Worm (Caenorhabditis elegans): ENCODE data around the gene srw-66.

srw-66 gene

DNA sequence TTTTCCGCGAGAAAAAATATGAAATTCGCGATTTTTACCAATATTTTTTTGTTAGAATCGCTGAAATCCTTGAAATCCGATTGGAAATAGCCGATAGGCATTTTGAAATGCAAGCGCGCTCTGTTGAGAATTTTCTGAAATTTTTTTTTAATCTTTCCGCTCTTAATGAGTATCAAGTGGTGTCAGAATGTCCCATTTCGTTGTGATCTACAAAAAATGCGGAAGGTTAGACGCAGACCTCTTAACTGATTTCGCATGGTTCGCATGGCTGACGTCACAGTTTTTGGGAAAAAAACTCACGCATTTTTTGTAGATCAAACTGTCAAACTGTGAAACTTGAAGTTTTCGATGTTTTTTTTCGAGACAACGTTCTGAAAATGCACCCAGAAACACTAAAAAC lies at the start of gene srw-66:
Gene srw-66 (minus strand): TSS at position 101 of the 400 bp plus-strand sequence.
- no peak for TF ChIP-seq pha-4 (tag; optimal IDR thresholded peaks at IDR 0.05)
- no peak for TF ChIP-seq K09A11.1 (tag; optimal IDR thresholded peaks at IDR 0.05; ENCODE audit: insufficient read depth)
- no peak for TF ChIP-seq ceh-48 (tag; optimal IDR thresholded peaks at IDR 0.05)
- TF ChIP-seq K02D7.2 (tag; optimal IDR thresholded peaks at IDR 0.05): no peak
- TF ChIP-seq pat-9 (tag; optimal IDR thresholded peaks at IDR 0.05): no peak
- no peak for TF ChIP-seq elt-4 (tag; optimal IDR thresholded peaks at IDR 0.05)
- no peak for TF ChIP-seq eyg-1 (tag; optimal IDR thresholded peaks at IDR 0.05)
- no peak for TF ChIP-seq C08G9.2 (tag; optimal IDR thresholded peaks at IDR 0.05)
- no peak for TF ChIP-seq nhr-232 (tag; optimal IDR thresholded peaks at IDR 0.05)
- no peak for TF ChIP-seq hlh-30 (tag; optimal IDR thresholded peaks at IDR 0.05; ENCODE audit: insufficient read depth)
- TF ChIP-seq lim-6 (tag; optimal IDR thresholded peaks at IDR 0.05): no peak
- no peak for TF ChIP-seq unc-3 (GFP tag; conservative IDR thresholded peaks at IDR 0.05)
- TF ChIP-seq unc-3 (tag; optimal IDR thresholded peaks at IDR 0.05): no peak
- TF ChIP-seq ceh-22 (tag; optimal IDR thresholded peaks at IDR 0.05): no peak

ce11 chrII:1320987-1321807 lies 49.5 kb upstream of the srw-66 start, which contains the start of gene vig-1:
Gene vig-1 (plus strand): TSS chrII:1321037.
- no peak for TF ChIP-seq T23F11.4 (GFP tag; optimal IDR thresholded peaks at IDR 0.05)
- peak; percentile 0 for TF ChIP-seq ceh-48 (tag; optimal IDR thresholded peaks at IDR 0.05)
- TF ChIP-seq elt-2 (tag; optimal IDR thresholded peaks at IDR 0.05): peak; percentile 29

DNA sequence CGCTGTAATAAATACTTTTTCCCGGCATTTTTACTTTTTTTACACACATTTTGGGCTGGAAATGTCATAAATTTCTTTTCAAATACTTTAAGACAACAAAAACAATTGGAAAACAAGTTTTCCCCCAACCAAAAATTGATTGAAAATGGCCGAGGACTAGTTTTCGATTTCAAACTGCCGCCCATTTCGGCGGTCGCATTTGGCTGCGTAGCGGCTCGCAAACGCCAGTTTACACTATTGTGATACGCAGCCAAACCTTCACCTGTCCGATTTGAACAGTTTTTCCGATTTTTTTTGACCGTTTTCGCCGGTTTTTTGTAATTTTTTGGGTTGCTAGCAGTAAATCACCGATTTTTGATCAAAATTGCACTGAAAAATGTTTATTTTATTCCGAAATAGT lies 48.7 kb upstream of the srw-66 start:
- TF ChIP-seq ahr-1 (tag; optimal IDR thresholded peaks at IDR 0.05): no peak
- TF ChIP-seq pros-1 (tag; optimal IDR thresholded peaks at IDR 0.05): peak; percentile 13
- TF ChIP-seq ets-4 (tag; optimal IDR thresholded peaks at IDR 0.05): peak; percentile 65
- TF ChIP-seq tbx-7 (tag; optimal IDR thresholded peaks at IDR 0.05): no peak
- no peak for TF ChIP-seq npax-4 (tag; optimal IDR thresholded peaks at IDR 0.05)
- peak; percentile 73 for TF ChIP-seq ceh-14 (tag; optimal IDR thresholded peaks at IDR 0.05)
- peak; percentile 20 for TF ChIP-seq lin-11 (tag; optimal IDR thresholded peaks at IDR 0.05)
- TF ChIP-seq rnt-1 (tag; optimal IDR thresholded peaks at IDR 0.05): peak; percentile 90
- TF ChIP-seq F13H6.1 (tag; optimal IDR thresholded peaks at IDR 0.05): peak; percentile 78
- peak; percentile 80 for TF ChIP-seq ref-2 (tag; optimal IDR thresholded peaks at IDR 0.05)
- TF ChIP-seq pat-9 (tag; optimal IDR thresholded peaks at IDR 0.05): peak; percentile 95
- peak; percentile 70 for TF ChIP-seq che-1 (tag; optimal IDR thresholded peaks at IDR 0.05)
- TF ChIP-seq unc-3 (GFP tag; conservative IDR thresholded peaks at IDR 0.05): no peak
- TF ChIP-seq unc-3 (tag; optimal IDR thresholded peaks at IDR 0.05): no peak
- peak; percentile 7; the same call in 1 of the 2 replicates for TF ChIP-seq sox-2 (GFP tag; IDR thresholded peaks at IDR 0.05)
- TF ChIP-seq T23F11.4 (GFP tag; optimal IDR thresholded peaks at IDR 0.05): peak; percentile 24
- peak; percentile 45 for TF ChIP-seq Y22D7AL.16 (tag; optimal IDR thresholded peaks at IDR 0.05)
- peak; percentile 93 for TF ChIP-seq ceh-34 (tag; optimal IDR thresholded peaks at IDR 0.05)
- TF ChIP-seq ttx-3 (tag; optimal IDR thresholded peaks at IDR 0.05): peak; percentile 51
- TF ChIP-seq sox-4 (tag; optimal IDR thresholded peaks at IDR 0.05): peak; percentile 66
- no peak for TF ChIP-seq pag-3 (tag; optimal IDR thresholded peaks at IDR 0.05; ENCODE audit: borderline replicate concordance)
- peak; percentile 74 for TF ChIP-seq gmeb-2 (tag; optimal IDR thresholded peaks at IDR 0.05)
- peak; percentile 53 for TF ChIP-seq ceh-6 (GFP tag; optimal IDR thresholded peaks at IDR 0.05)
- TF ChIP-seq ceh-2 (tag; optimal IDR thresholded peaks at IDR 0.05): peak; percentile 66
- peak; percentile 68 for TF ChIP-seq madf-2 (tag; optimal IDR thresholded peaks at IDR 0.05)
- peak; percentile 81 for TF ChIP-seq ceh-30 (tag; optimal IDR thresholded peaks at IDR 0.05)
- TF ChIP-seq ceh-19 (GFP tag; optimal IDR thresholded peaks at IDR 0.05): peak; percentile 78
- peak; percentile 13 for TF ChIP-seq hlh-15 (tag; optimal IDR thresholded peaks at IDR 0.05)
- no peak for TF ChIP-seq K02D7.2 (tag; optimal IDR thresholded peaks at IDR 0.05)
- no peak for TF ChIP-seq lim-6 (tag; optimal IDR thresholded peaks at IDR 0.05)
- TF ChIP-seq unc-42 (tag; optimal IDR thresholded peaks at IDR 0.05): peak; percentile 72
- TF ChIP-seq syd-9 (tag; optimal IDR thresholded peaks at IDR 0.05): peak; percentile 61
- TF ChIP-seq ceh-9 (tag; optimal IDR thresholded peaks at IDR 0.05): peak; percentile 4
- TF ChIP-seq hlh-8 (tag; optimal IDR thresholded peaks at IDR 0.05): no peak
- peak; percentile 28 for TF ChIP-seq sdc-2 (tag; optimal IDR thresholded peaks at IDR 0.05)
- TF ChIP-seq ceh-22 (tag; optimal IDR thresholded peaks at IDR 0.05): no peak
- peak; percentile 74 for TF ChIP-seq pax-1 (tag; optimal IDR thresholded peaks at IDR 0.05)
- TF ChIP-seq K09A11.1 (tag; optimal IDR thresholded peaks at IDR 0.05; ENCODE audit: insufficient read depth): peak; percentile 24
